Worm (Caenorhabditis elegans) whole organism, L1 larva: ENCODE measurements around the gene nhr-71.

Experiments used
- C04F5.9 ChIP-seq: sonication (generic microtip); optimal IDR thresholded peaks from 2 replicates; lab custom pipeline; 2016; ENCODE audit warnings: missing genetic modification characterization, missing compliant biosample characterization
- F16B12.6 ChIP-seq: fragments of 150-350 bp; optimal IDR thresholded peaks from 2 replicates; lab custom pipeline; 2014; ENCODE audit warnings: missing biosample characterization, missing genetic modification characterization
- Y116A8C.19 ChIP-seq: sonication (generic microtip); optimal IDR thresholded peaks from 2 replicates; lab custom pipeline; 2016; ENCODE audit warnings: missing compliant biosample characterization, missing genetic modification characterization, borderline replicate concordance
- aha-1 ChIP-seq: fragments of 150-350 bp; optimal IDR thresholded peaks from 2 replicates; lab custom pipeline; 2014; ENCODE audit warnings: missing biosample characterization, missing genetic modification characterization
- alr-1 ChIP-seq: fragments of 200-800 bp; sonication (Bioruptor generic); optimal IDR thresholded peaks from 2 replicates; lab custom pipeline; 2018; ENCODE audit warnings: borderline replicate concordance, mild to moderate bottlenecking, missing genetic modification characterization, missing compliant biosample characterization
- ama-1 ChIP-seq: fragments of 150-350 bp; optimal IDR thresholded peaks from 2 replicates; lab custom pipeline; 2014
- blmp-1 ChIP-seq: fragments of 150-350 bp; optimal IDR thresholded peaks from 2 replicates; lab custom pipeline; 2014; ENCODE audit warnings: missing biosample characterization, missing genetic modification characterization
- ceh-63 ChIP-seq: fragments of 200-800 bp; sonication (Bioruptor generic); optimal IDR thresholded peaks from 2 replicates; lab custom pipeline; 2018; ENCODE audit warnings: mild to moderate bottlenecking, missing genetic modification characterization, missing compliant biosample characterization
- ceh-8 ChIP-seq: fragments of 200-800 bp; sonication (Bioruptor generic); optimal IDR thresholded peaks from 2 replicates; lab custom pipeline; 2018; ENCODE audit warnings: mild to moderate bottlenecking, missing genetic modification characterization, moderate library complexity, missing compliant biosample characterization
- ceh-82 ChIP-seq, 3 experiments: fragments of 150-350 bp in 1 of 3; sonication (generic microtip) in 2 of 3; optimal IDR thresholded peaks; 2 replicates each; lab custom pipeline; 2014 to 2017; ENCODE audit warnings: missing biosample characterization in 3 of 3, missing genetic modification characterization in 3 of 3
- ces-1 ChIP-seq: fragments of 150-350 bp; optimal IDR thresholded peaks from 2 replicates; lab custom pipeline; 2014; ENCODE audit warnings: missing biosample characterization, missing genetic modification reagents, missing genetic modification characterization
- dpl-1 ChIP-seq, 3 experiments: fragments of 150-350 bp in 2 of 3; sonication (generic microtip) in 1 of 3; optimal IDR thresholded peaks; 2 replicates each; lab custom pipeline; 2014 to 2017; ENCODE audit warnings: missing biosample characterization in 3 of 3, missing genetic modification characterization in 3 of 3, missing genetic modification reagents in 3 of 3
- dsc-1 ChIP-seq: sonication (generic microtip); optimal IDR thresholded peaks from 2 replicates; lab custom pipeline; 2016; ENCODE audit warnings: mild to moderate bottlenecking, missing genetic modification characterization, missing compliant biosample characterization
- efl-3 ChIP-seq: fragments of 200-800 bp; sonication (Bioruptor generic); optimal IDR thresholded peaks from 2 replicates; lab custom pipeline; 2018; ENCODE audit warnings: mild to moderate bottlenecking, missing genetic modification characterization, missing compliant biosample characterization
- egl-27 ChIP-seq, 2 experiments: fragments of 150-350 bp in 1 of 2; sonication (generic microtip); optimal IDR thresholded peaks; 3 replicates each; lab custom pipeline; 2017 to 2018; ENCODE audit warnings: missing biosample characterization in 2 of 2, missing genetic modification characterization in 2 of 2, missing genetic modification reagents in 2 of 2
- elt-3 ChIP-seq, 6 experiments: fragments of 150-350 bp in 1 of 6; sonication (generic microtip); optimal IDR thresholded peaks; 2 replicates each; lab custom pipeline; 2017 to 2018; ENCODE audit warnings: missing biosample characterization in 6 of 6, missing genetic modification characterization in 6 of 6, inconsistent platforms in 1 of 6
- ets-5 ChIP-seq: fragments of 200-800 bp; sonication (Bioruptor generic); IDR thresholded peaks from 2 replicates; pipeline ENCODE4 v1.3.6; 2022; ENCODE audit warnings: missing genetic modification characterization, missing compliant biosample characterization
- fkh-4 ChIP-seq: sonication (generic microtip); optimal IDR thresholded peaks from 2 replicates; lab custom pipeline; 2016; ENCODE audit warnings: missing compliant biosample characterization, missing genetic modification characterization, borderline replicate concordance
- grh-1 ChIP-seq: fragments of 200-800 bp; sonication (Bioruptor generic); IDR thresholded peaks from 2 replicates; pipeline ENCODE4 v1.3.6; 2022; ENCODE audit warnings: missing genetic modification reagents, missing genetic modification characterization, missing compliant biosample characterization
- hlh-17 ChIP-seq: fragments of 200-800 bp; sonication (Bioruptor generic); optimal IDR thresholded peaks from 2 replicates; lab custom pipeline; 2018; ENCODE audit warnings: missing genetic modification characterization, mild to moderate bottlenecking, missing compliant biosample characterization, moderate library complexity, borderline replicate concordance
- irx-1 ChIP-seq: sonication (generic microtip); optimal IDR thresholded peaks from 2 replicates; lab custom pipeline; 2016; ENCODE audit warnings: missing genetic modification characterization, missing compliant biosample characterization
- isw-1 ChIP-seq: fragments of 200-800 bp; sonication (Bioruptor generic); IDR thresholded peaks from 2 replicates; pipeline ENCODE4 v1.3.6; 2022; ENCODE audit warnings: missing genetic modification characterization, missing compliant biosample characterization
- lin-13 ChIP-seq: fragments of 150-350 bp; optimal IDR thresholded peaks from 2 replicates; lab custom pipeline; 2014; ENCODE audit warnings: missing biosample characterization, missing genetic modification reagents, missing genetic modification characterization
- lin-14 ChIP-seq: fragments of 200-800 bp; sonication (Bioruptor generic); optimal IDR thresholded peaks from 2 replicates; lab custom pipeline; 2018; ENCODE audit warnings: mild to moderate bottlenecking, missing genetic modification characterization, moderate library complexity, missing compliant biosample characterization
- lin-15B ChIP-seq: fragments of 150-350 bp; sonication (generic microtip); optimal IDR thresholded peaks from 3 replicates; lab custom pipeline; 2014; ENCODE audit warnings: missing biosample characterization, missing genetic modification characterization
- lin-35 ChIP-seq, 2 experiments: fragments of 150-350 bp; optimal IDR thresholded peaks; 2 replicates each; lab custom pipeline; 2014; ENCODE audit warnings: missing biosample characterization in 2 of 2, missing genetic modification characterization in 2 of 2, missing genetic modification reagents in 2 of 2
- lsy-2 ChIP-seq, 2 experiments: fragments of 150-350 bp; optimal IDR thresholded peaks; 2 replicates each; lab custom pipeline; 2014; ENCODE audit warnings: missing biosample characterization in 2 of 2, missing genetic modification characterization in 2 of 2
- mep-1 ChIP-seq: fragments of 150-350 bp; optimal IDR thresholded peaks from 2 replicates; lab custom pipeline; 2014; ENCODE audit warnings: missing biosample characterization, missing genetic modification characterization
- nhr-11 ChIP-seq: fragments of 150-350 bp; optimal IDR thresholded peaks from 2 replicates; lab custom pipeline; 2014; ENCODE audit warnings: missing biosample characterization, missing genetic modification characterization
- nhr-12 ChIP-seq: sonication (generic microtip); optimal IDR thresholded peaks from 2 replicates; lab custom pipeline; 2017; ENCODE audit warnings: missing biosample characterization, missing genetic modification characterization
- nhr-19 ChIP-seq: fragments of 200-800 bp; sonication (Bioruptor generic); conservative IDR thresholded peaks from 2 replicates; pipeline ENCODE4 v1.3.6; 2022; ENCODE audit warnings: missing genetic modification characterization, missing compliant biosample characterization
- nhr-20 ChIP-seq: sonication (generic microtip); optimal IDR thresholded peaks from 2 replicates; lab custom pipeline; 2016; ENCODE audit warnings: mild to moderate bottlenecking, missing genetic modification characterization, missing compliant biosample characterization
- nhr-237 ChIP-seq: fragments of 150-350 bp; optimal IDR thresholded peaks from 2 replicates; lab custom pipeline; 2014; ENCODE audit warnings: missing biosample characterization, missing genetic modification characterization
- nhr-71 ChIP-seq: sonication (generic microtip); optimal IDR thresholded peaks from 2 replicates; lab custom pipeline; 2016; ENCODE audit warnings: mild to moderate bottlenecking, missing genetic modification characterization, moderate library complexity, missing compliant biosample characterization
- pag-3 ChIP-seq: sonication (generic microtip); optimal IDR thresholded peaks from 2 replicates; lab custom pipeline; 2017; ENCODE audit warnings: missing genetic modification characterization, mild to moderate bottlenecking, missing compliant biosample characterization, antibody characterized with exemption, borderline replicate concordance; ENCODE audit not compliant: insufficient read depth
- pax-3 ChIP-seq: fragments of 200-800 bp; sonication (Bioruptor generic); optimal IDR thresholded peaks from 2 replicates; lab custom pipeline; 2018; ENCODE audit warnings: mild to moderate bottlenecking, missing genetic modification characterization, moderate library complexity, missing compliant biosample characterization
- rnt-1 ChIP-seq: sonication (generic microtip); optimal IDR thresholded peaks from 2 replicates; lab custom pipeline; 2016; ENCODE audit warnings: mild to moderate bottlenecking, missing genetic modification characterization, moderate library complexity, missing compliant biosample characterization
- skn-1 ChIP-seq: fragments of 150-350 bp; optimal IDR thresholded peaks from 2 replicates; lab custom pipeline; 2014; ENCODE audit warnings: missing biosample characterization, missing genetic modification characterization
- snu-23 ChIP-seq: sonication (generic microtip); optimal IDR thresholded peaks from 2 replicates; lab custom pipeline; 2016; ENCODE audit warnings: missing genetic modification characterization, missing compliant biosample characterization
- sup-37 ChIP-seq: fragments of 200-800 bp; sonication (Bioruptor generic); optimal IDR thresholded peaks from 2 replicates; lab custom pipeline; 2018; ENCODE audit warnings: mild to moderate bottlenecking, missing genetic modification characterization, missing compliant biosample characterization
- tbx-2 ChIP-seq: sonication (generic microtip); optimal IDR thresholded peaks from 2 replicates; lab custom pipeline; 2016; ENCODE audit warnings: missing genetic modification characterization, missing compliant biosample characterization
- unc-130 ChIP-seq: fragments of 150-350 bp; optimal IDR thresholded peaks from 2 replicates; lab custom pipeline; 2017; ENCODE audit warnings: missing biosample characterization, missing genetic modification characterization, inconsistent platforms
- unc-30 ChIP-seq: sonication (generic microtip); optimal IDR thresholded peaks from 2 replicates; lab custom pipeline; 2017; ENCODE audit warnings: missing biosample characterization, missing genetic modification characterization
- unc-62 ChIP-seq: fragments of 150-350 bp; optimal IDR thresholded peaks from 2 replicates; lab custom pipeline; 2014; ENCODE audit warnings: missing biosample characterization, missing genetic modification reagents, missing genetic modification characterization
- unc-98 ChIP-seq: fragments of 200-800 bp; sonication (Bioruptor generic); IDR thresholded peaks from 2 replicates; pipeline ENCODE4 v1.3.6; 2022; ENCODE audit warnings: missing genetic modification characterization, missing compliant biosample characterization
- vab-15 ChIP-seq: sonication (generic microtip); optimal IDR thresholded peaks from 2 replicates; lab custom pipeline; 2017; ENCODE audit warnings: missing genotype, mild to moderate bottlenecking, missing genetic modification characterization, missing compliant biosample characterization
- zag-1 ChIP-seq: fragments of 150-350 bp; optimal IDR thresholded peaks from 2 replicates; lab custom pipeline; 2014; ENCODE audit warnings: missing biosample characterization, missing genetic modification characterization

Gene nhr-71

DNA sequence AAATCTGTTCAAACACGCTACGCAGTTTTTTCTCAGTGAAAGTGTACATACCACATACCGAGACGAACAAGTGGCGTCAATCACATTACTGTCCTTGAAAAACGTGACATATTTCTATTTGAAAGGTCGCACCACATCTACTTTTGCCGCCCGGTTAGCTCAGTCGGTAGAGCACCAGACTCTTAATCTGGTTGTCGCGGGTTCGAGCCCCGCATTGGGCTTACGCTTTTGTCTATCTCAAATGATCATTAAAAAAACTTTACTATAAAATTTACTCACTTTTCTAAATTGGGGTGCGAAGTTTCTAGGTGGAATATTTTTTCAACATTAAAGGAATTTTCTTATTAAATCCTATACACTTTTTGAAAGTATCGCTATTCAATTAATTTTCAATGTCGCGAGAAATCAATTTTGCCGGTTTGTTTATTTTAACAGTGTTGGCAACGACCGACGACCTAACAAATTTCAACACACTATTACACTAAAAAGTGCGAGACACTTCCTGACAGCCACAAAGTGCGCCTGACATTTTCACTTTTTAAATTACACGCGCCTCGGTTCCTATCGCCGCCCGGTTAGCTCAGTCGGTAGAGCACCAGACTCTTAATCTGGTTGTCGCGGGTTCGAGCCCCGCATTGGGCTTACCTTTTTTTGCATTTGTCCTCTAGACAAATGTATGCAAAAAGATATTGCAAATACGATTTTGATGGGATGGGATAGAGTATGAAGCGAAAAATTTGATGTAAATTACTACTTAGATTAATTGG lies 16.7 kb upstream of the nhr-71 start (continued):
- TF ChIP-seq nhr-237 (tag; lab: Kevin White, UChicago) (no peak), lin-13 (no peak), aha-1 (no peak), F16B12.6 (tag; lab: Kevin White, UChicago) (no peak), dsc-1 (tag; lab: Kevin White, UChicago) (peak; percentile 73), ceh-63 (GFP tag; lab: Kevin White, UChicago) (no peak), ceh-8 (GFP tag; lab: Kevin White, UChicago) (no peak), Y116A8C.19 (tag; lab: Kevin White, UChicago) (no peak), grh-1 (GFP tag; lab: Robert Waterston, UW) (no peak), pag-3 (tag; lab: Kevin White, UChicago) (no peak), dpl-1 (GFP tag; optimal IDR thresholded peaks at IDR 0.05; lab: Kevin White, UChicago) (peak in 1 of 3 experiments; percentile 2), ceh-82 (tag; optimal IDR thresholded peaks at IDR 0.05; lab: Kevin White, UChicago) (peak in 2 of 3 experiments; percentile 28 to 32), elt-3 (tag; optimal IDR thresholded peaks at IDR 0.05; lab: Kevin White, UChicago) (peak in 2 of 6 experiments; percentile 35 to 36), vab-15 (tag; lab: Kevin White, UChicago) (no peak), snu-23 (peak; percentile 46), C04F5.9 (no peak), ces-1 (GFP tag; lab: Kevin White, UChicago) (no peak), lin-35 (GFP tag; optimal IDR thresholded peaks at IDR 0.05; lab: Kevin White, UChicago) (peak in 1 of 2 experiments; percentile 15), unc-98 (GFP tag; lab: Robert Waterston, UW) (no peak), nhr-11 (tag; lab: Kevin White, UChicago) (no peak), irx-1 (no peak), zag-1 (tag; lab: Kevin White, UChicago) (no peak), egl-27 (tag; optimal IDR thresholded peaks at IDR 0.05; lab: Kevin White, UChicago) (no peak), nhr-20 (tag; lab: Kevin White, UChicago) (peak; percentile 31), rnt-1 (tag; lab: Kevin White, UChicago) (peak; percentile 70), unc-30 (no peak), mep-1 (tag; lab: Kevin White, UChicago) (peak; percentile 16), lin-14 (GFP tag; lab: Kevin White, UChicago) (peak; percentile 53), hlh-17 (GFP tag; lab: Kevin White, UChicago) (no peak), isw-1 (GFP tag; lab: Robert Waterston, UW) (no peak), nhr-71 (tag; lab: Kevin White, UChicago) (peak; percentile 40)

DNA sequence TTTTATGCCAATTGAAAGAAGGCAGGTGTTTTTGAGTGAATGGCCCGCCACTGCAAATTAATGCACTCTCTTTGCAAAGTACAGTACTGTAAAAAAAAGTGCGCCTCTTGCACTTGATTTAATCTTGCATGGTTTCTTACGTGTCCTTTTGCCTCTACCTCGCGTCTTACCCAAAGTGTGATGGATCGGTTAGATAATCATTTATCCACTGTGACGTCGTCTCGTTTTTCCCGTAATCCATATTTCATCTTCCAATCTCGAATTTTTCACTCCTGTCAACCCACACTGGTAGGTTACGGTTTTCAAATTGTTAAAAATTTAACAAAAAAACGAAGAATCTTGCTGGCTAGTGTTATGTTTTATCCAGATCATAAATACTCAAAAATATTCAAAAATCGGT lies 10.4 kb upstream of the nhr-71 start:
- TF ChIP-seq unc-130 (tag; lab: Kevin White, UChicago) (no peak), skn-1 (tag; lab: Kevin White, UChicago) (no peak), pax-3 (no peak), unc-62 (GFP tag; lab: Kevin White, UChicago) (no peak), lin-15B (tag; lab: Kevin White, UChicago) (no peak), lin-13 (no peak), nhr-20 (tag; lab: Kevin White, UChicago) (peak; percentile 43), rnt-1 (tag; lab: Kevin White, UChicago) (no peak), pag-3 (tag; lab: Kevin White, UChicago) (no peak), efl-3 (GFP tag; lab: Kevin White, UChicago) (no peak), nhr-12 (tag; lab: Kevin White, UChicago) (no peak), irx-1 (no peak), zag-1 (tag; lab: Kevin White, UChicago) (no peak), unc-98 (GFP tag; lab: Robert Waterston, UW) (no peak), lsy-2 (tag; optimal IDR thresholded peaks at IDR 0.05; lab: Kevin White, UChicago) (no peak), ets-5 (GFP tag; lab: Robert Waterston, UW) (no peak), fkh-4 (no peak), alr-1 (tag; lab: Kevin White, UChicago) (no peak), blmp-1 (tag; lab: Kevin White, UChicago) (peak; percentile 48), sup-37 (no peak), ama-1 (lab: Kevin White, UChicago) (no peak), aha-1 (no peak), egl-27 (tag; optimal IDR thresholded peaks at IDR 0.05; lab: Kevin White, UChicago) (no peak), Y116A8C.19 (tag; lab: Kevin White, UChicago) (no peak), isw-1 (GFP tag; lab: Robert Waterston, UW) (no peak), nhr-19 (no peak), C04F5.9 (no peak), dpl-1 (GFP tag; optimal IDR thresholded peaks at IDR 0.05; lab: Kevin White, UChicago) (no peak), lin-14 (GFP tag; lab: Kevin White, UChicago) (peak; percentile 29), tbx-2 (tag; lab: Kevin White, UChicago) (no peak)
